Fruit fly (Drosophila melanogaster) whole organism, prepupa: ENCODE results near the gene CG7730.
A peak's percentile ranks its signal among the peaks of the same experiment; 100 is the strongest.

Experiments used
- CG10631 ChIP-seq: fragments of 200-800 bp; sonication (Bioruptor generic); optimal IDR thresholded peaks from 2 replicates; lab custom pipeline; 2016; ENCODE audit warnings: missing biosample characterization, missing genetic modification characterization
- CG11294 ChIP-seq: fragments of 200-800 bp; sonication (Bioruptor generic); IDR thresholded peaks from 2 replicates; pipeline ENCODE4 v1.3.6; 2022; ENCODE audit warnings: missing biosample characterization, missing genetic modification characterization
- CG11762 ChIP-seq: fragments of 200-800 bp; sonication (Bioruptor generic); optimal IDR thresholded peaks from 3 replicates; lab custom pipeline; 2016; ENCODE audit warnings: missing biosample characterization, missing genetic modification characterization; ENCODE audit not compliant: insufficient read depth
- CG11902 ChIP-seq: fragments of 200-800 bp; sonication (Bioruptor generic); optimal IDR thresholded peaks from 3 replicates; lab custom pipeline; 2016; ENCODE audit warnings: missing biosample characterization, missing genetic modification characterization
- CG15336 ChIP-seq: fragments of 200-800 bp; sonication (Bioruptor generic); IDR thresholded peaks from 2 replicates; pipeline ENCODE4 v1.3.6; 2022; ENCODE audit warnings: missing biosample characterization, missing genetic modification characterization
- CG1621 ChIP-seq: fragments of 200-800 bp; sonication (Bioruptor generic); optimal IDR thresholded peaks from 3 replicates; lab custom pipeline; 2018; ENCODE audit warnings: missing biosample characterization, mild to moderate bottlenecking, missing genetic modification characterization
- CG16779 ChIP-seq: fragments of 200-800 bp; sonication (Bioruptor generic); optimal IDR thresholded peaks from 3 replicates; lab custom pipeline; 2017; ENCODE audit warnings: missing biosample characterization, mild to moderate bottlenecking, missing genetic modification characterization
- CG3032 ChIP-seq: fragments of 200-800 bp; optimal IDR thresholded peaks from 2 replicates; lab custom pipeline; 2019; ENCODE audit warnings: missing biosample characterization, mild to moderate bottlenecking, missing genetic modification characterization, moderate library complexity
- CG31627 ChIP-seq: fragments of 200-800 bp; sonication (Bioruptor generic); optimal IDR thresholded peaks from 3 replicates; lab custom pipeline; 2016; ENCODE audit warnings: missing biosample characterization, missing genetic modification characterization
- CG32006 ChIP-seq: fragments of 200-800 bp; sonication (Bioruptor generic); optimal IDR thresholded peaks from 3 replicates; lab custom pipeline; 2017; ENCODE audit warnings: missing biosample characterization, mild to moderate bottlenecking, missing genetic modification characterization
- CG34406 ChIP-seq: fragments of 200-800 bp; sonication (Bioruptor generic); optimal IDR thresholded peaks from 3 replicates; lab custom pipeline; 2016; ENCODE audit warnings: missing biosample characterization, missing genetic modification characterization
- CG3919 ChIP-seq: fragments of 200-800 bp; sonication (Bioruptor generic); optimal IDR thresholded peaks from 3 replicates; lab custom pipeline; 2016; ENCODE audit warnings: missing biosample characterization, missing genetic modification characterization
- CG6163 ChIP-seq: fragments of 200-800 bp; sonication (Bioruptor generic); IDR thresholded peaks from 3 replicates; pipeline ENCODE4 v1.3.6; 2022; ENCODE audit warnings: missing biosample characterization, missing genetic modification characterization
- CG6276 ChIP-seq: fragments of 200-800 bp; sonication (Bioruptor generic); optimal IDR thresholded peaks from 2 replicates; lab custom pipeline; 2017; ENCODE audit warnings: missing biosample characterization, mild to moderate bottlenecking, missing genetic modification characterization
- CG6854 ChIP-seq: fragments of 200-800 bp; sonication (Bioruptor generic); optimal IDR thresholded peaks from 2 replicates; lab custom pipeline; 2017; ENCODE audit warnings: missing biosample characterization, mild to moderate bottlenecking, missing genetic modification characterization
- CG8119 ChIP-seq: fragments of 200-800 bp; sonication (Bioruptor generic); IDR thresholded peaks from 3 replicates; pipeline ENCODE4 v1.3.6; 2022; ENCODE audit warnings: missing biosample characterization, missing genetic modification characterization
- CG8319 ChIP-seq: fragments of 200-800 bp; sonication (Bioruptor generic); optimal IDR thresholded peaks from 3 replicates; lab custom pipeline; 2016; ENCODE audit warnings: missing biosample characterization, missing genetic modification characterization
- Eip78C ChIP-seq: fragments of 200-800 bp; sonication (Bioruptor generic); peaks from one replicate; lab custom pipeline; 2016; ENCODE audit warnings: missing biosample characterization, missing genetic modification characterization
- Ets21C ChIP-seq: fragments of 200-800 bp; sonication (Bioruptor generic); optimal IDR thresholded peaks from 3 replicates; lab custom pipeline; 2016; ENCODE audit warnings: missing biosample characterization, missing genetic modification characterization
- Ets96B ChIP-seq: fragments of 200-800 bp; optimal IDR thresholded peaks from 2 replicates; lab custom pipeline; 2019; ENCODE audit warnings: missing biosample characterization, mild to moderate bottlenecking, missing genetic modification characterization, moderate library complexity
- Gug ChIP-seq: fragments of 200-800 bp; sonication (Bioruptor generic); IDR thresholded peaks from 2 replicates; pipeline ENCODE4 v1.3.6; 2022; ENCODE audit warnings: missing biosample characterization, missing genetic modification characterization
- Hr38 ChIP-seq: sonication (Bioruptor generic); optimal IDR thresholded peaks from 2 replicates; lab custom pipeline; 2016; ENCODE audit warnings: missing biosample characterization, missing genetic modification characterization
- Hr4 ChIP-seq: fragments of 200-800 bp; sonication (Bioruptor generic); optimal IDR thresholded peaks from 3 replicates; lab custom pipeline; 2016; ENCODE audit warnings: missing biosample characterization, missing genetic modification characterization
- Met ChIP-seq: fragments of 200-800 bp; sonication (Bioruptor generic); optimal IDR thresholded peaks from 3 replicates; lab custom pipeline; 2016; ENCODE audit warnings: missing biosample characterization, missing genetic modification characterization
- OdsH ChIP-seq: fragments of 200-800 bp; sonication (Bioruptor generic); optimal IDR thresholded peaks from 3 replicates; lab custom pipeline; 2016; ENCODE audit warnings: missing biosample characterization, missing genetic modification characterization
- Sox102F ChIP-seq: fragments of 200-800 bp; sonication (Bioruptor generic); optimal IDR thresholded peaks from 2 replicates; lab custom pipeline; 2016; ENCODE audit warnings: missing biosample characterization, mild to moderate bottlenecking, missing genetic modification characterization
- dac ChIP-seq: fragments of 200-800 bp; sonication (Bioruptor generic); optimal IDR thresholded peaks from 2 replicates; lab custom pipeline; 2017; ENCODE audit warnings: missing biosample characterization, mild to moderate bottlenecking, missing genetic modification characterization
- dsx ChIP-seq: fragments of 200-800 bp; optimal IDR thresholded peaks from 3 replicates; lab custom pipeline; 2019; ENCODE audit warnings: missing biosample characterization, mild to moderate bottlenecking, missing genetic modification characterization, moderate library complexity; ENCODE audit not compliant: poor library complexity, severe bottlenecking
- eg ChIP-seq: fragments of 200-800 bp; sonication (Bioruptor generic); IDR thresholded peaks from 3 replicates; pipeline ENCODE4 v1.3.6; 2022; ENCODE audit warnings: missing biosample characterization, missing genetic modification characterization
- esn ChIP-seq: fragments of 200-800 bp; sonication (Bioruptor generic); optimal IDR thresholded peaks from 2 replicates; lab custom pipeline; 2016; ENCODE audit warnings: missing biosample characterization, mild to moderate bottlenecking, missing genetic modification characterization, moderate library complexity
- fkh ChIP-seq: fragments of 200-800 bp; sonication (Bioruptor generic); optimal IDR thresholded peaks from 3 replicates; lab custom pipeline; 2017; ENCODE audit warnings: missing biosample characterization, mild to moderate bottlenecking, missing genetic modification characterization, moderate library complexity
- lz ChIP-seq: fragments of 200-800 bp; sonication (Bioruptor generic); optimal IDR thresholded peaks from 3 replicates; lab custom pipeline; 2016; ENCODE audit warnings: missing biosample characterization, missing genetic modification characterization
- net ChIP-seq: fragments of 200-800 bp; sonication (Bioruptor generic); optimal IDR thresholded peaks from 3 replicates; lab custom pipeline; 2016; ENCODE audit warnings: missing biosample characterization, missing genetic modification characterization
- pdm3 ChIP-seq: fragments of 200-800 bp; sonication (Bioruptor generic); optimal IDR thresholded peaks from 3 replicates; lab custom pipeline; 2016; ENCODE audit warnings: missing biosample characterization, missing genetic modification characterization
- spab ChIP-seq: fragments of 200-800 bp; sonication (Bioruptor generic); optimal IDR thresholded peaks from 2 replicates; lab custom pipeline; 2017; ENCODE audit warnings: missing biosample characterization, mild to moderate bottlenecking, missing genetic modification characterization, missing genetic modification reagents
- ss ChIP-seq, 2 experiments: fragments of 200-800 bp; sonication (Bioruptor generic); optimal IDR thresholded peaks; 2 replicates in 1 of 2; 3 replicates in 1 of 2; lab custom pipeline; 2017 to 2018; ENCODE audit warnings: mild to moderate bottlenecking in 2 of 2, missing biosample characterization in 2 of 2, missing genetic modification characterization in 2 of 2, moderate library complexity in 1 of 2
- svp ChIP-seq: fragments of 200-800 bp; sonication (Bioruptor generic); peaks from one replicate; lab custom pipeline; 2016; ENCODE audit warnings: missing biosample characterization, missing genetic modification characterization
- vri ChIP-seq: fragments of 200-800 bp; sonication (Bioruptor generic); optimal IDR thresholded peaks from 3 replicates; lab custom pipeline; 2016; ENCODE audit warnings: missing biosample characterization, mild to moderate bottlenecking, missing genetic modification characterization

The CG7730 gene

dm6 chr3L:17001055-17001454 lies 26.3 kb upstream of the CG7730 start:
- TF ChIP-seq CG8319 (GFP tag; lab: Kevin White, UChicago) (no peak), CG11762 (GFP tag; lab: Kevin White, UChicago) (no peak), spab (GFP tag; lab: Kevin White, UChicago) (no peak), CG6163 (GFP tag; lab: Robert Waterston, UW) (0 out of 3 replicates have a peak, but pooled peaks have one; percentile 24), Eip78C (GFP tag; lab: Kevin White, UChicago) (no peak)
- TF ChIP-seq, all 60 proteins: peak for 1

DNA sequence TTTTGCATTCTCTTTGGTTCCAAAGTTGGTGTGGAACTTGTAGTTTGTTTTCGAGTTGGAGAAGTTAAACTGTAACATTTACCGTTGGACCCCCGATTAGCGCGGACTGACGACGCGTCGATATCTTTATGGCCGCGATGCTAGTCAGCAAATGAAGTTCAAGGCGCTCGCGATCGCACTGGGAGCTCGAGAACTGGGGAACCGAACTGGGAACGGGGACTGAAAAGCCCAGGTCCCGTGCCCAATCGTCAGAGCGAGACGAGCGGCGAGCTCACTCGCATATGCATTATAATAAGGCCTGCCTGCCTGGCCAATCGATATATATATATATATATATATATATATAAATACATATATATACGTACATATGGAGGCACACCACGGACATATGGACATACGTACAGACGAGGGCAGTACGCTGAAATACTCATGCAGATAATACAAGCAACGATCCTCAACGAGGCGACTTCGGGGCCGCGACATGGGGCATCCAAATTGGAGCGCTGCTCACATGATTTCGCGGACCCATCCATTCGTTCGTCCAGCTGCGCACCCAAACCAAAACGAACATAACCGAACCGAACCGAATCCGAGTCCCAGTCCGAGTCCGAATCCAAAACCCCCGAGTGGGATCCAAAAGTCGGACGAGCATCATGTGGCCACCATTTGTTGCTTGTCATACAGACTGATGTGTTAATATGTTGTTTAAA lies 25.0 kb upstream of the CG7730 start:
- TF ChIP-seq CG11294 (GFP tag; lab: Robert Waterston, UW) (no peak), dsx (GFP tag; lab: Kevin White, UChicago) (peak; percentile 6), svp (GFP tag; lab: Kevin White, UChicago) (peak; percentile 96), CG32006 (GFP tag; lab: Kevin White, UChicago) (no peak), ss (GFP tag; optimal IDR thresholded peaks at IDR 0.05; lab: Kevin White, UChicago) (peak; percentile 17 to 46), Ets96B (tag; lab: Kevin White, UChicago) (no peak), CG3919 (GFP tag; lab: Kevin White, UChicago) (no peak), CG6854 (GFP tag; lab: Kevin White, UChicago) (peak; percentile 11), CG3032 (no peak), vri (GFP tag; lab: Kevin White, UChicago) (peak; percentile 54), CG6163 (GFP tag; lab: Robert Waterston, UW) (0 out of 3 replicates have a peak, but pooled peaks have one; percentile 44), Gug (GFP tag; lab: Robert Waterston, UW) (no peak)

dm6 chr3L:17003251-17004171 lies 23.8 kb upstream of the CG7730 start:
- TF ChIP-seq fkh (GFP tag; lab: Kevin White, UChicago) (peak; percentile 96), svp (GFP tag; lab: Kevin White, UChicago) (peak; percentile 69), vri (GFP tag; lab: Kevin White, UChicago) (peak; percentile 47), CG34406 (no peak)

dm6 chr3L:17004218-17004759 lies 23.0 kb upstream of the CG7730 start:
- peak; percentile 79 for TF ChIP-seq Sox102F
- peak; percentile 80 for TF ChIP-seq Ets21C (GFP tag; lab: Kevin White, UChicago)
- TF ChIP-seq CG32006 (GFP tag; lab: Kevin White, UChicago) = peak; percentile 95
- TF ChIP-seq dac (GFP tag; lab: Kevin White, UChicago) = peak; percentile 79
- peak; percentile 90 for TF ChIP-seq net (GFP tag; lab: Kevin White, UChicago)
- TF ChIP-seq esn = peak; percentile 89
- TF ChIP-seq OdsH (GFP tag; lab: Kevin White, UChicago) = peak; percentile 92
- TF ChIP-seq dsx (GFP tag; lab: Kevin White, UChicago) = peak; percentile 92
- peak; percentile 81 for TF ChIP-seq CG6276
- TF ChIP-seq CG6854 (GFP tag; lab: Kevin White, UChicago) = no peak
- TF ChIP-seq CG11762 (GFP tag; lab: Kevin White, UChicago) = peak; percentile 87
- peak; percentile 84 for TF ChIP-seq CG6163 (GFP tag; lab: Robert Waterston, UW)
- TF ChIP-seq Hr38 = peak; percentile 38
- TF ChIP-seq eg (GFP tag; lab: Robert Waterston, UW) = peak; percentile 82
- TF ChIP-seq Gug (GFP tag; lab: Robert Waterston, UW) = peak; percentile 85
- TF ChIP-seq lz (GFP tag; lab: Kevin White, UChicago) = peak; percentile 89
- peak; percentile 83 for TF ChIP-seq CG16779 (tag; lab: Kevin White, UChicago)
- TF ChIP-seq CG8119 (GFP tag; lab: Robert Waterston, UW) = peak; percentile 92
- peak; percentile 95 for TF ChIP-seq Hr4 (GFP tag; lab: Kevin White, UChicago)
- TF ChIP-seq CG31627 (GFP tag; lab: Kevin White, UChicago) = peak; percentile 84
- peak; percentile 91 for TF ChIP-seq CG10631 (GFP tag; lab: Kevin White, UChicago)
- peak; percentile 80 for TF ChIP-seq Met
- TF ChIP-seq CG3032 = peak; percentile 93
- TF ChIP-seq CG11902 (GFP tag; lab: Kevin White, UChicago) = peak; percentile 85
- peak; percentile 88 for TF ChIP-seq CG34406
- TF ChIP-seq CG3919 (GFP tag; lab: Kevin White, UChicago) = peak; percentile 92
- peak; percentile 92 for TF ChIP-seq ss (GFP tag; optimal IDR thresholded peaks at IDR 0.05; lab: Kevin White, UChicago)
- TF ChIP-seq Eip78C (GFP tag; lab: Kevin White, UChicago) = peak; percentile 98
- no peak for TF ChIP-seq vri (GFP tag; lab: Kevin White, UChicago)
- TF ChIP-seq pdm3 (GFP tag; lab: Kevin White, UChicago) = peak; percentile 93
- TF ChIP-seq CG1621 (tag; lab: Kevin White, UChicago) = peak; percentile 93
- no peak for TF ChIP-seq fkh (GFP tag; lab: Kevin White, UChicago)
- TF ChIP-seq CG15336 (GFP tag; lab: Robert Waterston, UW) = peak; percentile 93
